Fruit fly (Drosophila melanogaster) whole organism, prepupa: ENCODE results near the gene mamo.

Source experiments
- CG11762 ChIP-seq: fragments of 200-800 bp; sonication (Bioruptor generic); optimal IDR thresholded peaks from 3 replicates; lab custom pipeline; 2016; ENCODE audit warnings: missing biosample characterization, missing genetic modification characterization; ENCODE audit not compliant: insufficient read depth
- CG6854 ChIP-seq: fragments of 200-800 bp; sonication (Bioruptor generic); optimal IDR thresholded peaks from 2 replicates; lab custom pipeline; 2017; ENCODE audit warnings: missing biosample characterization, mild to moderate bottlenecking, missing genetic modification characterization
- CG8319 ChIP-seq: fragments of 200-800 bp; sonication (Bioruptor generic); optimal IDR thresholded peaks from 3 replicates; lab custom pipeline; 2016; ENCODE audit warnings: missing biosample characterization, missing genetic modification characterization
- Gug ChIP-seq: fragments of 200-800 bp; sonication (Bioruptor generic); IDR thresholded peaks from 2 replicates; pipeline ENCODE4 v1.3.6; 2022; ENCODE audit warnings: missing biosample characterization, missing genetic modification characterization
- Hr39 ChIP-seq: fragments of 200-800 bp; sonication (Bioruptor generic); optimal IDR thresholded peaks from 2 replicates; lab custom pipeline; 2016; ENCODE audit warnings: missing biosample characterization, missing genetic modification characterization
- Met ChIP-seq: fragments of 200-800 bp; sonication (Bioruptor generic); optimal IDR thresholded peaks from 3 replicates; lab custom pipeline; 2016; ENCODE audit warnings: missing biosample characterization, missing genetic modification characterization
- Sox14 ChIP-seq: fragments of 200-800 bp; sonication (Bioruptor generic); optimal IDR thresholded peaks from 3 replicates; lab custom pipeline; 2016; ENCODE audit warnings: missing biosample characterization, missing genetic modification characterization
- dac ChIP-seq: fragments of 200-800 bp; sonication (Bioruptor generic); optimal IDR thresholded peaks from 2 replicates; lab custom pipeline; 2017; ENCODE audit warnings: missing biosample characterization, mild to moderate bottlenecking, missing genetic modification characterization
- lz ChIP-seq: fragments of 200-800 bp; sonication (Bioruptor generic); optimal IDR thresholded peaks from 3 replicates; lab custom pipeline; 2016; ENCODE audit warnings: missing biosample characterization, missing genetic modification characterization
- salr ChIP-seq, 2 experiments: fragments of 200-800 bp; sonication (Bioruptor generic); optimal IDR thresholded peaks; 3 replicates each; lab custom pipeline; 2016 to 2018; ENCODE audit warnings: missing biosample characterization in 2 of 2, missing genetic modification characterization in 2 of 2, mild to moderate bottlenecking in 1 of 2
- topi ChIP-seq: fragments of 200-800 bp; sonication (Bioruptor generic); optimal IDR thresholded peaks from 3 replicates; lab custom pipeline; 2016; ENCODE audit warnings: missing biosample characterization, missing genetic modification characterization

DNA sequence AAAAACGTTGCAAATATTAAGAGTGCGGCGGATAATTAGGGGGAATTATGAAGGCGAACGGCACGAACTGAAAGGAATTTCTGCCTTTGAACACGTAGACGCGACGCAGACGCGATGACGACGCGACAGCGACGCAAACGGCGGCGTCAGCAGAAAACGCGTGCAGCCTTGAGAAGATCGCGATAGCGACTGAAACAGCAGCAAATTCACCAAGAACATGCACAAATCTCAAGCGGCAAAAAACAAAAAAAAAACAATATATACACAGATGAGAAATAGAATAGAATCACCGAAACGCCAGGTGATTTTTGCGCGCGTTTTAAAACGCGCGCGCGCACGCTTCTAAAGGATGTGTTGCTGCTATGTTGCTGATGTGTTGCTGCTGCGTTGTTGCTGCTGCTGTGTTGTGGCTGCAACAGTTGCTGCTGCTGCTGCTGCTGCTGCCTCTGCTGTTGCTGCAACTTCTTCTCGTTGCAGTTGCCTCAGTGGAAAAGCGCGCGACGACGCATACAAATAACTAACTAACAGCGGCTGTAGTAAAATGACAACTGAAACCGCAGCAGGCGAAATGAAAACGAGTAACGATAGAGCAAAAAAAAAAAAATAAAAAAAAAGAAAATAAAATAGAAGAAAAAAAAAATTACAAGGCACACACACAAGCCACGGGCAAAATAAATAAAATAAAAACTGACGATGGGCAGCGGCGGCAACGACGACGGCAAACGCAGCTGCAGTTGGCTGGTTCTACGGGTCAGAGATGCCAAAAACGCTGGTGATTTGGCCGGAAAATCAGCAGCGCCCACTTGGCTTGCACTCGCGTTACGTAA lies 57.3 kb downstream of the mamo start:
- no peak for TF ChIP-seq topi (GFP tag; lab: Kevin White, UChicago)
- peak; percentile 24; the same call in 1 of the 2 replicates for TF ChIP-seq Gug (GFP tag; lab: Robert Waterston, UW)
- TF ChIP-seq CG6854 (GFP tag; lab: Kevin White, UChicago): no peak
- no peak for TF ChIP-seq Met
- no peak for TF ChIP-seq CG8319 (GFP tag; lab: Kevin White, UChicago)
- TF ChIP-seq salr (GFP tag; optimal IDR thresholded peaks at IDR 0.05; lab: Kevin White, UChicago): no peak
- no peak for TF ChIP-seq Sox14 (GFP tag; lab: Kevin White, UChicago)
- TF ChIP-seq CG11762 (GFP tag; lab: Kevin White, UChicago): no peak
- TF ChIP-seq dac (GFP tag; lab: Kevin White, UChicago): no peak
- no peak for TF ChIP-seq Hr39 (GFP tag; lab: Kevin White, UChicago)
- TF ChIP-seq lz (GFP tag; lab: Kevin White, UChicago): no peak
